Fruit fly (Drosophila melanogaster) whole organism, prepupa: Measurements from ENCODE around the gene CG11593.

ENCODE experiments used
- CG11902 ChIP-seq: fragments of 200-800 bp; sonication (Bioruptor generic); optimal IDR thresholded peaks from 3 replicates; lab custom pipeline; 2016; ENCODE audit warnings: missing biosample characterization, missing genetic modification characterization
- CG16779 ChIP-seq: fragments of 200-800 bp; sonication (Bioruptor generic); optimal IDR thresholded peaks from 3 replicates; lab custom pipeline; 2017; ENCODE audit warnings: missing biosample characterization, mild to moderate bottlenecking, missing genetic modification characterization
- CG6163 ChIP-seq: fragments of 200-800 bp; sonication (Bioruptor generic); IDR thresholded peaks from 3 replicates; pipeline ENCODE4 v1.3.6; 2022; ENCODE audit warnings: missing biosample characterization, missing genetic modification characterization
- CG8119 ChIP-seq: fragments of 200-800 bp; sonication (Bioruptor generic); IDR thresholded peaks from 3 replicates; pipeline ENCODE4 v1.3.6; 2022; ENCODE audit warnings: missing biosample characterization, missing genetic modification characterization
- Gug ChIP-seq: fragments of 200-800 bp; sonication (Bioruptor generic); IDR thresholded peaks from 2 replicates; pipeline ENCODE4 v1.3.6; 2022; ENCODE audit warnings: missing biosample characterization, missing genetic modification characterization
- acj6 ChIP-seq: fragments of 200-800 bp; sonication (Bioruptor generic); optimal IDR thresholded peaks from 3 replicates; lab custom pipeline; 2016; ENCODE audit warnings: missing biosample characterization, missing genetic modification characterization
- dac ChIP-seq: fragments of 200-800 bp; sonication (Bioruptor generic); optimal IDR thresholded peaks from 2 replicates; lab custom pipeline; 2017; ENCODE audit warnings: missing biosample characterization, mild to moderate bottlenecking, missing genetic modification characterization
- svp ChIP-seq: fragments of 200-800 bp; sonication (Bioruptor generic); peaks from one replicate; lab custom pipeline; 2016; ENCODE audit warnings: missing biosample characterization, missing genetic modification characterization

dm6 chr3L:4072717-4073116, 32.4 kb upstream of the CG11593 start:
- TF ChIP-seq dac (GFP tag; lab: Kevin White, UChicago) = no peak
- TF ChIP-seq acj6 (GFP tag; lab: Kevin White, UChicago) = no peak
- no peak for TF ChIP-seq svp (GFP tag; lab: Kevin White, UChicago)
- no peak for TF ChIP-seq CG11902 (GFP tag; lab: Kevin White, UChicago)
- TF ChIP-seq Gug (GFP tag; lab: Robert Waterston, UW) = no peak
- TF ChIP-seq CG6163 = no peak
- TF ChIP-seq CG16779 = no peak
- TF ChIP-seq CG8119 (GFP tag; lab: Robert Waterston, UW) = no peak
